Fruit fly (Drosophila melanogaster) S2 (cell line): ENCODE results near the gene CheB74a.

Source experiments
- CG8478 ChIP-seq: fragments of >200 bp; optimal IDR thresholded peaks from 2 replicates; lab custom pipeline; 2018
- CTCF ChIP-seq, 2 experiments: fragments of >200 bp; optimal IDR thresholded peaks; 2 replicates each; lab custom pipeline; 2018

dm6 chr3L:17750488-17750887 lies 30.8 kb upstream of the CheB74a start, which contains the start of gene Adgf-B:
- no peak for TF ChIP-seq CG8478
- no peak for TF ChIP-seq CTCF (optimal IDR thresholded peaks at IDR 0.05; lab: Kevin White, UChicago)
